Fruit fly (Drosophila melanogaster): ENCODE measurements around the gene Taf10b.

DNA sequence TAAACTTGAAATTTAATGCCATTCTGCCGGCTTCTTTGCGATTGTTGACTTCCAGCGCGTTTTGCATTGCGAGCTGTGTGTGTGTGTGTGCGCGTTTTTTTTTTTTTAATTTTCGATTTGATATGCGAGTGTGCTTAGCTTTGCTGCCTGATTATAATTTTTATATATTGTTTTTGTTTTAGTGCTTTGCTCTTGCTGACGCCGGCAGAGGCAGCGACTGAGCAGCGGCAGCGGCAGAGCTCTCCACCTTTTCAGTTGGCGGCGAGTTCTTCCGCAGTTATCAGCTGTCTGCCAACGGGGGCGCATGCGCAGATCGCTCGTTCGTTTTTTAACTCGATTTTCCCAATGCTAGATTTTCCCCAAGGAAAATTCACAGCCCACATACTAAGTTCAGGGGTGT, 32.1 kb downstream of the Taf10b start:
- no peak for TF ChIP-seq fru (GFP tag; optimal IDR thresholded peaks at IDR 0.05)
- TF ChIP-seq Dif (GFP tag; optimal IDR thresholded peaks at IDR 0.05; ENCODE audit: partially characterized antibody) = no peak
- TF ChIP-seq usp (GFP tag; optimal IDR thresholded peaks at IDR 0.05) = no peak
- TF ChIP-seq ey (GFP tag; optimal IDR thresholded peaks at IDR 0.05) = no peak
- no peak for TF ChIP-seq pan (optimal IDR thresholded peaks at IDR 0.05)
- no peak for TF ChIP-seq dsf (GFP tag; optimal IDR thresholded peaks at IDR 0.05; ENCODE audit: borderline replicate concordance)
- TF ChIP-seq HLH106 (tag; optimal IDR thresholded peaks at IDR 0.05) = no peak
- TF ChIP-seq Mio (GFP tag; optimal IDR thresholded peaks at IDR 0.05) = no peak
- TF ChIP-seq OdsH (GFP tag; optimal IDR thresholded peaks at IDR 0.05) = no peak
- TF ChIP-seq jim (GFP tag; optimal IDR thresholded peaks at IDR 0.05) = no peak
- no peak for TF ChIP-seq Myc (optimal IDR thresholded peaks at IDR 0.05)
- no peak for TF ChIP-seq h (GFP tag; optimal IDR thresholded peaks at IDR 0.05)
